Fruit fly (Drosophila melanogaster): ENCODE measurements around the gene CG31287.

The CG31287 gene

DNA sequence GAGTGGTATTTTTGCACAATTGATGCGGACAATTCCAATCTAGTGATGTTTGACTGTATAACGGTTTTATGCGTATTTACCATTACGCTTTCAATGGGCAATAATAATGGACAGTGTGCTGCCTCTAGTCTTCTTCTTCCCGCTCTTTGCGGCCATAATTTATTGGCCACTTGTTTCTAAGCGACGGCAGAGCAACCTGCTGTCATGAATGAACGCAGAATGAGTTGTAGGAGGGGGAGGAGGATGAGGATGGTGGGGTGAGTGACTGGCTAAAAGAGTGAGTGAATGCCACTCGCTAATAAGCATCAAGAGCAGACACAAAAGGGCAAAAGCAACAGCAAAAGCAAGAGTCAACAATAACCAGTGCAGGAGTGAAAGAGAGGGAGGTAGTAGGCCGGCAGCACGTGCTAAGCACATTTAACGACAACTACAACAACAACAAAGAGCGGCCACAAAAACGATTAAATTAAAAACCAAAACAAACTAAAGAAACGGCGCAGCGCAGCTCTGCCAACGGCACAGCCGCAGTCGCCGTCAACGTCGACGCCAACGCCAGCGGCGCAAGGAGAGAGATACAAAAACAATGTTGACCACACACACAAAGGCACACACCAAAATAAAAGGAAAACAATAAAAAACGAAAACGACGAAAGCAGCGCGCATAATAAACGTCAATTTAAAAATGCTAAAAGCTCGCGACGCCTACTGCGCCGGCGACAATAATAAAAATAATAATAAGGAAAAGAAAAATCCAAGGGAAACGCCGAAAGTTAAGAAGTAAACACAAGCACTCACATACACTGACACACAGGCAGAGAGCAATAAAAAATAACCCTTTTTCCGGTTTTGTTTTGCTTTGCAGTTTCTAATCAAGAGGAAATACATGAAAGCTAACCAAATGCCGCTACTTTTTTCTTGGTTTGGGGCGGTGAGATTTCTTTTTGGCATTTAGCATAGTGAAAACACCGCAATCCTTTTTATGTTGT is 25.8 kb downstream of the CG31287 start:
- TF ChIP-seq usp (GFP tag; optimal IDR thresholded peaks at IDR 0.05) (no peak), EcR (GFP tag; optimal IDR thresholded peaks at IDR 0.05) (no peak), CG8478 (optimal IDR thresholded peaks at IDR 0.05) (no peak), Dll (optimal IDR thresholded peaks at IDR 0.05) (no peak)

DNA sequence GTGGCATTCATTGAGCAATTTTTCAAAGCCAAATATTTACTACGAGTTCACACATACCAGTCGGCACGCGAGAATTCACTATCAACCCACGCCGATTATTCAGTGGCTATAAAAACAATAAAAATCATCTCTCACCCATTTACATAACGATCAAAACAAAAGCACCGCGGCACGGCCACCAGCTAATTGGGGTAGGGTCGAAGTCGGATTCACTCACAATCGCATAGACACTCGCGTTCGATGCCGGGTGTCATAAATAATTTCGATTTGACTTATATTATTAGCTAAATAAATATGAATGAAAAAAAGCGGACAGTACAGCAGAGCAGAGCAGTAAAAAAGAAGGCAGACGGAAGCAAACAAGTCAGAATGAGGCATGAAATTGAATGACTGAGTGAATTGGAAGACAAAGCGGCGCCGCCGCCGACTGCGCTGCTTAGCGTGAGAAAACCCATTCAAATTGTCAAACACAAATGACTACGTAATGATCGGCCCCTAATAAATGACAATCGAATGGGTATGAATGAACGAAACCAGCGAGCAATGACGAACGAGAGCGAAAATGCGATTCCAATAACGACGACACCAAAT is 27.0 kb downstream of the CG31287 start:
- TF ChIP-seq psq (optimal IDR thresholded peaks at IDR 0.05) (no peak), Dll (optimal IDR thresholded peaks at IDR 0.05) (no peak), pan (optimal IDR thresholded peaks at IDR 0.05) (no peak), CG8478 (optimal IDR thresholded peaks at IDR 0.05) (no peak), EcR (GFP tag; optimal IDR thresholded peaks at IDR 0.05) (no peak), usp (GFP tag; optimal IDR thresholded peaks at IDR 0.05) (no peak)

dm6 chr3R:16231385-16232307 is 28.5 kb downstream of the CG31287 start:
- TF ChIP-seq EcR (GFP tag; optimal IDR thresholded peaks at IDR 0.05) (peak; percentile 7 to 60), Dll (optimal IDR thresholded peaks at IDR 0.05) (no peak)

DNA sequence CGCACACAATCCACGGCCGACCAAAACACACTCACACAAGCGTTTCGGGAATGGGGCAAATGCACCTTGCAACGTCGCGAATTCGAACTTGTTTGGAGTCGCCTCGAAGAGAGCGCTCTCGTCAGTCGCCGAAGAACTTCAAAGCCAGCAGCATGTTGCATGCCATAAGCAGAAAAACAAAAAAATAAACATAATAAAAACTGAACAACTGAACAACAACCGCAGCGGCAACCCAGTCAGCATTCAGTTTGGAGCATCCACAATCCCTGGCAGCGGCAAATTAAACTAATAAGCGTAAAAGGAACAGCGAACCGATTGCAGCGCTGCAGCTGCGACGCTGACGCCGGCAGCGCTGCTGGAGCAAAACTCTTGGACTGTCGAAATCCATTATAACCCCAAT is 29.4 kb downstream of the CG31287 start:
- TF ChIP-seq Dll (optimal IDR thresholded peaks at IDR 0.05): no peak
- TF ChIP-seq EcR (GFP tag; optimal IDR thresholded peaks at IDR 0.05): no peak
- no peak for TF ChIP-seq usp (GFP tag; optimal IDR thresholded peaks at IDR 0.05)
- no peak for TF ChIP-seq psq (optimal IDR thresholded peaks at IDR 0.05)
- TF ChIP-seq CG8478 (optimal IDR thresholded peaks at IDR 0.05): no peak
- no peak for TF ChIP-seq pan (optimal IDR thresholded peaks at IDR 0.05)

dm6 chr3R:16234298-16234697 is 31.1 kb downstream of the CG31287 start:
- TF ChIP-seq psq (optimal IDR thresholded peaks at IDR 0.05) (no peak), CG8478 (optimal IDR thresholded peaks at IDR 0.05) (no peak), Dll (optimal IDR thresholded peaks at IDR 0.05) (peak; percentile 9), usp (GFP tag; optimal IDR thresholded peaks at IDR 0.05) (no peak), EcR (GFP tag; optimal IDR thresholded peaks at IDR 0.05) (no peak), pan (optimal IDR thresholded peaks at IDR 0.05) (no peak)

DNA sequence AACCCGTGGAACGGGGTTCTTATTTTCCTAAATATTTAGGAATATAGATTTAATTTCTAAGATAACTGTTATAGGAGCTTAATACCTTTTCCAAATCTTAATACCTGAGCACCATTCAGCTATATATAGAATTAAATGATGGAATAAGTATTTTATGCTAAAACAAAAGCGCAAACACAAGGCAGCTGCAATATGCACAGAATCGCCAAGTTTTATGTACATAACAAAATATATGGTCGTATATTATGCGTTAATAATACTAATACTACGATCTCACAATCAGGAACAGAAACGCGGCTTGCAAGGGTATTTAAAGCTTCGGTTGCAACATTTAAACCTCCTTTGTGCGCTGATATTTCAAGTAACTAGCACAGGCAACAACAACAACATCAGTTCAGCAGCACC is 31.6 kb downstream of the CG31287 start:
- TF ChIP-seq usp (GFP tag; optimal IDR thresholded peaks at IDR 0.05) (no peak), CG8478 (optimal IDR thresholded peaks at IDR 0.05) (no peak), Dll (optimal IDR thresholded peaks at IDR 0.05) (no peak), pan (optimal IDR thresholded peaks at IDR 0.05) (no peak), EcR (GFP tag; optimal IDR thresholded peaks at IDR 0.05) (no peak), psq (optimal IDR thresholded peaks at IDR 0.05) (no peak)

- no peak for TF ChIP-seq pan (optimal IDR thresholded peaks at IDR 0.05)
- peak in 1 of 2 experiments; percentile 86 for TF ChIP-seq EcR (GFP tag; optimal IDR thresholded peaks at IDR 0.05)
- TF ChIP-seq Dll (optimal IDR thresholded peaks at IDR 0.05): peak; percentile 56
These were observed 32.2 kb downstream of the CG31287 start for dm6 chr3R:16235215-16235937.

dm6 chr3R:16235941-16236712 is 33.0 kb downstream of the CG31287 start:
- TF ChIP-seq EcR (GFP tag; optimal IDR thresholded peaks at IDR 0.05): peak in 1 of 2 experiments; percentile 82
- TF ChIP-seq pan (optimal IDR thresholded peaks at IDR 0.05): no peak
- TF ChIP-seq psq (optimal IDR thresholded peaks at IDR 0.05): no peak
- TF ChIP-seq Dll (optimal IDR thresholded peaks at IDR 0.05): no peak
- no peak for TF ChIP-seq CG8478 (optimal IDR thresholded peaks at IDR 0.05)

- TF ChIP-seq EcR (GFP tag; optimal IDR thresholded peaks at IDR 0.05): peak in 1 of 2 experiments; percentile 59
- no peak for TF ChIP-seq CG8478 (optimal IDR thresholded peaks at IDR 0.05)
These were observed 33.8 kb downstream of the CG31287 start for dm6 chr3R:16236713-16237641.
